Worm (Caenorhabditis elegans): Measurements from ENCODE around the gene ptr-4.

ce11 chrX:6091967-6092366 is 26.2 kb upstream of the ptr-4 start, which contains the start of gene hsp-3:
- TF ChIP-seq B0261.1 (tag; optimal IDR thresholded peaks at IDR 0.05) (peak; percentile 33), unc-130 (GFP tag; optimal IDR thresholded peaks at IDR 0.05) (no peak), ekl-4 (GFP tag; IDR thresholded peaks at IDR 0.05) (peak; percentile 95), F37B4.10 (GFP tag; IDR thresholded peaks at IDR 0.05) (peak; percentile 93; the same call in 1 of the 2 replicates)

Data from whole organism, young adult.